Fruit fly (Drosophila melanogaster) whole organism, embryonic: ENCODE data around the gene CG31870.

Source experiments
- Abd-B ChIP-seq: fragments of 200-800 bp; sonication (Bioruptor generic); optimal IDR thresholded peaks from 2 replicates; lab custom pipeline; 2018; ENCODE audit warnings: missing biosample characterization, mild to moderate bottlenecking, missing genetic modification characterization, moderate library complexity
- Awh ChIP-seq: fragments of 200-800 bp; sonication (Bioruptor generic); IDR thresholded peaks from 2 replicates; pipeline ENCODE4, ENCODE4 v1.3.6; 2022; ENCODE audit warnings: missing biosample characterization, missing genetic modification characterization
- CG10209 ChIP-seq: fragments of 200-800 bp; sonication (Bioruptor generic); optimal IDR thresholded peaks from 3 replicates; lab custom pipeline; 2017; ENCODE audit warnings: missing biosample characterization, mild to moderate bottlenecking, missing genetic modification characterization, missing genetic modification reagents
- CG12219 ChIP-seq: fragments of 200-800 bp; sonication (Bioruptor generic); optimal IDR thresholded peaks from 3 replicates; lab custom pipeline; 2018; ENCODE audit warnings: missing biosample characterization, mild to moderate bottlenecking, missing genetic modification characterization
- CG12744 ChIP-seq: fragments of 200-800 bp; sonication (Bioruptor generic); optimal IDR thresholded peaks from 2 replicates; lab custom pipeline; 2016; ENCODE audit warnings: missing biosample characterization, missing genetic modification characterization
- CG13123 ChIP-seq: fragments of 200-800 bp; sonication (Bioruptor generic); optimal IDR thresholded peaks from 2 replicates; lab custom pipeline; 2016; ENCODE audit warnings: missing biosample characterization, missing genetic modification characterization
- CG14965 ChIP-seq: fragments of 200-800 bp; sonication (Bioruptor generic); optimal IDR thresholded peaks from 2 replicates; lab custom pipeline; 2016; ENCODE audit warnings: missing biosample characterization, missing genetic modification characterization, borderline replicate concordance
- CG15514 ChIP-seq: fragments of 200-800 bp; sonication (Bioruptor generic); optimal IDR thresholded peaks from 3 replicates; lab custom pipeline; 2017; ENCODE audit warnings: missing biosample characterization, missing genetic modification characterization, mild to moderate bottlenecking, moderate library complexity, missing genetic modification reagents
- CG1602 ChIP-seq: fragments of 200-800 bp; sonication (Bioruptor generic); optimal IDR thresholded peaks from 3 replicates; lab custom pipeline; 2016; ENCODE audit warnings: missing biosample characterization, missing genetic modification characterization
- CG18619 ChIP-seq: fragments of 200-800 bp; sonication (Bioruptor generic); optimal IDR thresholded peaks from 3 replicates; lab custom pipeline; 2017; ENCODE audit warnings: missing biosample characterization, mild to moderate bottlenecking, missing genetic modification characterization
- CG32772 ChIP-seq: fragments of 200-800 bp; sonication (Bioruptor generic); IDR thresholded peaks from 2 replicates; pipeline ENCODE4 v1.3.6; 2022; ENCODE audit warnings: missing biosample characterization, missing genetic modification characterization
- CG33213 ChIP-seq: fragments of 200-800 bp; sonication (Bioruptor generic); optimal IDR thresholded peaks from 3 replicates; lab custom pipeline; 2016; ENCODE audit warnings: missing biosample characterization, missing genetic modification characterization
- CG34376 ChIP-seq: fragments of 200-800 bp; sonication (Bioruptor generic); optimal IDR thresholded peaks from 2 replicates; lab custom pipeline; 2018; ENCODE audit warnings: missing biosample characterization, mild to moderate bottlenecking, missing genetic modification characterization
- CG4360 ChIP-seq: fragments of 200-800 bp; sonication (Bioruptor generic); IDR thresholded peaks from 2 replicates; pipeline ENCODE4 v1.3.6; 2022; ENCODE audit warnings: missing biosample characterization, missing genetic modification characterization
- CG43689 ChIP-seq: fragments of 200-800 bp; sonication (Bioruptor generic); IDR thresholded peaks from 2 replicates; pipeline ENCODE4 v1.3.6; 2022; ENCODE audit warnings: missing biosample characterization, missing genetic modification characterization
- CG4404 ChIP-seq: fragments of 200-800 bp; sonication (Bioruptor generic); IDR thresholded peaks from 2 replicates; pipeline ENCODE4 v1.3.6; 2022; ENCODE audit warnings: missing biosample characterization, missing genetic modification characterization
- CG4854 ChIP-seq: fragments of 200-800 bp; sonication (Bioruptor generic); optimal IDR thresholded peaks from 2 replicates; lab custom pipeline; 2016; ENCODE audit warnings: missing biosample characterization, missing genetic modification characterization, inconsistent platforms
- CG5953 ChIP-seq: fragments of 200-800 bp; sonication (Bioruptor generic); IDR thresholded peaks from 2 replicates; pipeline ENCODE4 v1.3.6; 2022; ENCODE audit warnings: missing biosample characterization, missing genetic modification characterization
- CG6654 ChIP-seq: fragments of 200-800 bp; sonication (Bioruptor generic); optimal IDR thresholded peaks from 2 replicates; lab custom pipeline; 2017; ENCODE audit warnings: missing biosample characterization, mild to moderate bottlenecking, missing genetic modification characterization
- CG6813 ChIP-seq: fragments of 200-800 bp; sonication (Bioruptor generic); optimal IDR thresholded peaks from 2 replicates; lab custom pipeline; 2017; ENCODE audit warnings: missing biosample characterization, missing genetic modification characterization, mild to moderate bottlenecking, moderate library complexity, missing genetic modification reagents
- CG7372 ChIP-seq: fragments of 200-800 bp; sonication (Bioruptor generic); IDR thresholded peaks from 2 replicates; pipeline ENCODE4 v1.3.6; 2022; ENCODE audit warnings: missing biosample characterization, missing genetic modification characterization
- CG7745 ChIP-seq: fragments of 200-800 bp; sonication (Bioruptor generic); optimal IDR thresholded peaks from 2 replicates; lab custom pipeline; 2018; ENCODE audit warnings: missing biosample characterization, mild to moderate bottlenecking, missing genetic modification characterization, moderate library complexity
- CG8944 ChIP-seq: fragments of 200-800 bp; sonication (Bioruptor generic); optimal IDR thresholded peaks from 3 replicates; lab custom pipeline; 2016; ENCODE audit warnings: missing biosample characterization, missing genetic modification characterization
- Chrac-16 ChIP-seq: fragments of 200-800 bp; sonication (Bioruptor generic); optimal IDR thresholded peaks from 3 replicates; lab custom pipeline; 2016; ENCODE audit warnings: missing biosample characterization, missing genetic modification characterization
- Drgx ChIP-seq: fragments of 200-800 bp; sonication (Bioruptor generic); IDR thresholded peaks from 2 replicates; pipeline ENCODE4 v1.3.6; 2022; ENCODE audit warnings: missing biosample characterization, missing genetic modification characterization
- ERR ChIP-seq: fragments of 200-800 bp; sonication (Bioruptor generic); optimal IDR thresholded peaks from 2 replicates; lab custom pipeline; 2016; ENCODE audit warnings: missing biosample characterization, missing genetic modification characterization
- Hey ChIP-seq: fragments of 200-800 bp; sonication (Bioruptor generic); optimal IDR thresholded peaks from 3 replicates; lab custom pipeline; 2018; ENCODE audit warnings: missing biosample characterization, mild to moderate bottlenecking, missing genetic modification characterization
- Max ChIP-seq: fragments of 200-800 bp; sonication (Bioruptor generic); optimal IDR thresholded peaks from 2 replicates; lab custom pipeline; 2016; ENCODE audit warnings: missing biosample characterization, mild to moderate bottlenecking, missing genetic modification characterization
- Med ChIP-seq: fragments of 200-800 bp; sonication (Bioruptor generic); peaks from one replicate; lab custom pipeline; 2016; ENCODE audit warnings: missing biosample characterization, missing genetic modification characterization, mild to moderate bottlenecking, inconsistent platforms, moderate library complexity
- NK7.1 ChIP-seq: fragments of 200-800 bp; sonication (Bioruptor generic); optimal IDR thresholded peaks from 3 replicates; lab custom pipeline; 2016; ENCODE audit warnings: missing biosample characterization, missing genetic modification characterization
- Oaz ChIP-seq: fragments of 200-800 bp; sonication (Bioruptor generic); IDR thresholded peaks from 2 replicates; pipeline ENCODE4 v1.3.6; 2022; ENCODE audit warnings: missing biosample characterization, missing genetic modification characterization
- Optix ChIP-seq: fragments of 200-800 bp; sonication (Bioruptor generic); IDR thresholded peaks from 3 replicates; pipeline ENCODE4 v1.3.6; 2022; ENCODE audit warnings: missing biosample characterization, missing genetic modification characterization
- Side ChIP-seq: fragments of 200-800 bp; sonication (Bioruptor generic); optimal IDR thresholded peaks from 2 replicates; lab custom pipeline; 2016; ENCODE audit warnings: missing biosample characterization, missing genetic modification characterization
- ara ChIP-seq: fragments of 200-800 bp; sonication (Bioruptor generic); IDR thresholded peaks from 2 replicates; pipeline ENCODE4 v1.3.6; 2022; ENCODE audit warnings: missing biosample characterization, missing genetic modification characterization
- ato ChIP-seq: fragments of 200-800 bp; sonication (Bioruptor generic); IDR thresholded peaks from 2 replicates; pipeline ENCODE4 v1.3.6; 2022; ENCODE audit warnings: missing biosample characterization, missing genetic modification characterization; ENCODE audit not compliant: partially characterized antibody
- ci ChIP-seq: fragments of 200-800 bp; sonication (Bioruptor generic); IDR thresholded peaks from 3 replicates; pipeline ENCODE4 v1.3.6; 2022; ENCODE audit warnings: missing biosample characterization, missing genetic modification characterization
- dimm ChIP-seq: fragments of 200-800 bp; sonication (Bioruptor generic); IDR thresholded peaks from 2 replicates; pipeline ENCODE4 v1.3.6; 2022; ENCODE audit warnings: missing biosample characterization, missing genetic modification characterization
- dpn ChIP-seq, 2 experiments: fragments of 200-800 bp; sonication (Bioruptor generic); optimal IDR thresholded peaks; 3 replicates each; lab custom pipeline; 2016; ENCODE audit warnings: missing biosample characterization in 2 of 2, missing genetic modification characterization in 2 of 2
- fd3F ChIP-seq: fragments of 200-800 bp; sonication (Bioruptor generic); optimal IDR thresholded peaks from 2 replicates; lab custom pipeline; 2018; ENCODE audit warnings: missing biosample characterization, mild to moderate bottlenecking, missing genetic modification characterization, moderate library complexity
- kni ChIP-seq: fragments of 200-800 bp; sonication (Bioruptor generic); optimal IDR thresholded peaks from 3 replicates; lab custom pipeline; 2017; ENCODE audit warnings: mild to moderate bottlenecking, missing biosample characterization, missing genetic modification reagents, missing genetic modification characterization
- lab ChIP-seq: fragments of 200-800 bp; sonication (Bioruptor generic); optimal IDR thresholded peaks from 3 replicates; lab custom pipeline; 2017; ENCODE audit warnings: missing biosample characterization, missing genetic modification characterization, mild to moderate bottlenecking, moderate library complexity, missing genetic modification reagents
- lbe ChIP-seq: fragments of 200-800 bp; sonication (Bioruptor generic); optimal IDR thresholded peaks from 2 replicates; lab custom pipeline; 2016; ENCODE audit warnings: missing biosample characterization, mild to moderate bottlenecking, missing genetic modification characterization
- p53 ChIP-seq: fragments of 200-800 bp; sonication (Bioruptor generic); optimal IDR thresholded peaks from 2 replicates; lab custom pipeline; 2016; ENCODE audit warnings: missing biosample characterization, missing genetic modification characterization
- sc ChIP-seq, 3 experiments: fragments of >200 bp in 2 of 3; fragments of 200-800 bp in 1 of 3; sonication (Bioruptor generic) in 1 of 3; optimal IDR thresholded peaks; 2 replicates in 2 of 3; 3 replicates in 1 of 3; lab custom pipeline; 2017; ENCODE audit warnings: mild to moderate bottlenecking in 1 of 3, missing biosample characterization in 1 of 3, missing genetic modification characterization in 1 of 3, missing genetic modification reagents in 1 of 3
- schlank ChIP-seq: fragments of 200-800 bp; sonication (Bioruptor generic); optimal IDR thresholded peaks from 2 replicates; lab custom pipeline; 2018; ENCODE audit warnings: missing biosample characterization, mild to moderate bottlenecking, missing genetic modification characterization
- seq ChIP-seq: fragments of 200-800 bp; sonication (Bioruptor generic); IDR thresholded peaks from 2 replicates; pipeline ENCODE4 v1.3.6; 2022; ENCODE audit warnings: missing biosample characterization, missing genetic modification characterization
- sim ChIP-seq: fragments of 200-800 bp; sonication (Bioruptor generic); IDR thresholded peaks from 2 replicates; pipeline ENCODE4 v1.3.6; 2022; ENCODE audit warnings: missing biosample characterization, missing genetic modification characterization
- slou ChIP-seq: fragments of 200-800 bp; sonication (Bioruptor generic); optimal IDR thresholded peaks from 3 replicates; lab custom pipeline; 2016; ENCODE audit warnings: missing biosample characterization, missing genetic modification characterization
- trem ChIP-seq: fragments of 200-800 bp; optimal IDR thresholded peaks from 3 replicates; lab custom pipeline; 2019; ENCODE audit warnings: missing biosample characterization, mild to moderate bottlenecking, missing genetic modification characterization, moderate library complexity
- trh ChIP-seq: fragments of 200-800 bp; sonication (Bioruptor generic); optimal IDR thresholded peaks from 2 replicates; lab custom pipeline; 2016; ENCODE audit warnings: missing biosample characterization, missing genetic modification characterization
- wek ChIP-seq: fragments of 200-800 bp; sonication (Bioruptor generic); optimal IDR thresholded peaks from 3 replicates; lab custom pipeline; 2018; ENCODE audit warnings: missing biosample characterization, mild to moderate bottlenecking, missing genetic modification characterization, moderate library complexity

CG31870 gene

dm6 chr2L:10789922-10790321 is at the start of gene CG31870:
CG31870 (plus strand) TSS chr2L:10790222.
- no peak for TF ChIP-seq seq
- TF ChIP-seq Awh (GFP tag; lab: Robert Waterston, UW) = no peak
- no peak for TF ChIP-seq Hey (tag; lab: Kevin White, UChicago)
- no peak for TF ChIP-seq trh
- TF ChIP-seq lbe (GFP tag; lab: Kevin White, UChicago) = no peak
- no peak for TF ChIP-seq CG43689 (GFP tag; lab: Robert Waterston, UW)
- TF ChIP-seq Abd-B (GFP tag; lab: Kevin White, UChicago) = no peak
- no peak for TF ChIP-seq dpn (GFP tag; optimal IDR thresholded peaks at IDR 0.05; lab: Kevin White, UChicago)
- TF ChIP-seq CG13123 (GFP tag; lab: Kevin White, UChicago) = no peak

- TF ChIP-seq CG4404 (GFP tag; lab: Robert Waterston, UW) (no peak), ato (GFP tag; lab: Robert Waterston, UW) (no peak), CG34376 (GFP tag; lab: Kevin White, UChicago) (no peak), ci (GFP tag; lab: Robert Waterston, UW) (no peak), CG33213 (no peak), ara (no peak), lab (GFP tag; lab: Kevin White, UChicago) (no peak), wek (GFP tag; lab: Kevin White, UChicago) (no peak), CG4360 (GFP tag; lab: Robert Waterston, UW) (no peak), CG7745 (tag; lab: Kevin White, UChicago) (no peak), CG8944 (no peak), Med (GFP tag; lab: Kevin White, UChicago) (no peak), Side (no peak), sc (optimal IDR thresholded peaks at IDR 0.05; lab: Kevin White, UChicago) (no peak), sc (GFP tag; optimal IDR thresholded peaks at IDR 0.05; lab: Kevin White, UChicago) (no peak), CG5953 (GFP tag; lab: Robert Waterston, UW) (no peak), Drgx (GFP tag; lab: Robert Waterston, UW) (no peak), slou (GFP tag; lab: Kevin White, UChicago) (no peak), CG14965 (no peak), Chrac-16 (GFP tag; lab: Kevin White, UChicago) (no peak), CG12744 (GFP tag; lab: Kevin White, UChicago) (no peak), Oaz (GFP tag; lab: Robert Waterston, UW) (no peak), CG1602 (GFP tag; lab: Kevin White, UChicago) (no peak), dimm (GFP tag; lab: Robert Waterston, UW) (no peak), p53 (GFP tag; lab: Kevin White, UChicago) (no peak), CG10209 (GFP tag; lab: Kevin White, UChicago) (no peak), ERR (GFP tag; lab: Kevin White, UChicago) (no peak), CG12219 (no peak), kni (GFP tag; lab: Kevin White, UChicago) (no peak), CG6813 (GFP tag; lab: Kevin White, UChicago) (no peak), CG15514 (GFP tag; lab: Kevin White, UChicago) (peak; percentile 57), NK7.1 (no peak), Optix (GFP tag; lab: Robert Waterston, UW) (no peak), Max (GFP tag; lab: Kevin White, UChicago) (no peak), CG18619 (no peak), CG7372 (GFP tag; lab: Robert Waterston, UW) (no peak), CG32772 (GFP tag; lab: Robert Waterston, UW) (no peak), schlank (no peak), fd3F (GFP tag; lab: Kevin White, UChicago) (no peak), sim (GFP tag; lab: Robert Waterston, UW) (no peak), CG4854 (GFP tag; lab: Kevin White, UChicago) (no peak), CG6654 (GFP tag; lab: Kevin White, UChicago) (no peak), trem (tag; lab: Kevin White, UChicago) (peak; percentile 64)
Measured at dm6 chr2L:10743714-10744113, 46.3 kb upstream of the CG31870 start, which contains the start of gene CG6729. CG6729 (minus strand) TSS chr2L:10743935.
